Worm (Caenorhabditis elegans) whole organism, L1 larva: ENCODE results near the gene clp-9.

Experiments used
- C04F5.9 ChIP-seq: sonication (generic microtip); optimal IDR thresholded peaks from 2 replicates; lab custom pipeline; 2016; ENCODE audit warnings: missing genetic modification characterization, missing compliant biosample characterization
- F16B12.6 ChIP-seq: fragments of 150-350 bp; optimal IDR thresholded peaks from 2 replicates; lab custom pipeline; 2014; ENCODE audit warnings: missing biosample characterization, missing genetic modification characterization
- Y116A8C.19 ChIP-seq: sonication (generic microtip); optimal IDR thresholded peaks from 2 replicates; lab custom pipeline; 2016; ENCODE audit warnings: missing compliant biosample characterization, missing genetic modification characterization, borderline replicate concordance
- aha-1 ChIP-seq: fragments of 150-350 bp; optimal IDR thresholded peaks from 2 replicates; lab custom pipeline; 2014; ENCODE audit warnings: missing biosample characterization, missing genetic modification characterization
- ceh-8 ChIP-seq: fragments of 200-800 bp; sonication (Bioruptor generic); optimal IDR thresholded peaks from 2 replicates; lab custom pipeline; 2018; ENCODE audit warnings: mild to moderate bottlenecking, missing genetic modification characterization, moderate library complexity, missing compliant biosample characterization
- ceh-82 ChIP-seq, 3 experiments: fragments of 150-350 bp in 1 of 3; sonication (generic microtip) in 2 of 3; optimal IDR thresholded peaks; 2 replicates each; lab custom pipeline; 2014 to 2017; ENCODE audit warnings: missing biosample characterization in 3 of 3, missing genetic modification characterization in 3 of 3
- ces-1 ChIP-seq: fragments of 150-350 bp; optimal IDR thresholded peaks from 2 replicates; lab custom pipeline; 2014; ENCODE audit warnings: missing biosample characterization, missing genetic modification reagents, missing genetic modification characterization
- egl-13 ChIP-seq: sonication (generic microtip); optimal IDR thresholded peaks from 2 replicates; lab custom pipeline; 2016; ENCODE audit warnings: missing genotype, missing genetic modification reagents, missing genetic modification characterization, missing compliant biosample characterization
- egl-27 ChIP-seq, 2 experiments: fragments of 150-350 bp in 1 of 2; sonication (generic microtip); optimal IDR thresholded peaks; 3 replicates each; lab custom pipeline; 2017 to 2018; ENCODE audit warnings: missing biosample characterization in 2 of 2, missing genetic modification characterization in 2 of 2, missing genetic modification reagents in 2 of 2
- elt-3 ChIP-seq, 6 experiments: fragments of 150-350 bp in 1 of 6; sonication (generic microtip); optimal IDR thresholded peaks; 2 replicates each; lab custom pipeline; 2017 to 2018; ENCODE audit warnings: missing biosample characterization in 6 of 6, missing genetic modification characterization in 6 of 6, inconsistent platforms in 1 of 6
- ets-5 ChIP-seq: fragments of 200-800 bp; sonication (Bioruptor generic); IDR thresholded peaks from 2 replicates; pipeline ENCODE4 v1.3.6; 2022; ENCODE audit warnings: missing genetic modification characterization, missing compliant biosample characterization
- fkh-4 ChIP-seq: sonication (generic microtip); optimal IDR thresholded peaks from 2 replicates; lab custom pipeline; 2016; ENCODE audit warnings: missing compliant biosample characterization, missing genetic modification characterization, borderline replicate concordance
- fkh-8 ChIP-seq: sonication (generic microtip); optimal IDR thresholded peaks from 2 replicates; lab custom pipeline; 2016; ENCODE audit warnings: mild to moderate bottlenecking, missing genetic modification characterization, missing compliant biosample characterization
- fos-1 ChIP-seq: fragments of 150-350 bp; optimal IDR thresholded peaks from 2 replicates; lab custom pipeline; 2014; ENCODE audit warnings: missing biosample characterization, missing genetic modification characterization
- hlh-17 ChIP-seq: fragments of 200-800 bp; sonication (Bioruptor generic); optimal IDR thresholded peaks from 2 replicates; lab custom pipeline; 2018; ENCODE audit warnings: missing genetic modification characterization, mild to moderate bottlenecking, missing compliant biosample characterization, moderate library complexity, borderline replicate concordance
- hlh-4 ChIP-seq: sonication (generic microtip); optimal IDR thresholded peaks from 2 replicates; lab custom pipeline; 2016; ENCODE audit warnings: mild to moderate bottlenecking, missing genetic modification characterization, missing compliant biosample characterization
- irx-1 ChIP-seq: sonication (generic microtip); optimal IDR thresholded peaks from 2 replicates; lab custom pipeline; 2016; ENCODE audit warnings: missing genetic modification characterization, missing compliant biosample characterization
- isw-1 ChIP-seq: fragments of 200-800 bp; sonication (Bioruptor generic); IDR thresholded peaks from 2 replicates; pipeline ENCODE4 v1.3.6; 2022; ENCODE audit warnings: missing genetic modification characterization, missing compliant biosample characterization
- jun-1 ChIP-seq: fragments of 150-350 bp; optimal IDR thresholded peaks from 2 replicates; lab custom pipeline; 2014; ENCODE audit warnings: missing biosample characterization, missing genetic modification reagents, missing genetic modification characterization
- lin-14 ChIP-seq: fragments of 200-800 bp; sonication (Bioruptor generic); optimal IDR thresholded peaks from 2 replicates; lab custom pipeline; 2018; ENCODE audit warnings: mild to moderate bottlenecking, missing genetic modification characterization, moderate library complexity, missing compliant biosample characterization
- lin-39 ChIP-seq: fragments of 150-350 bp; optimal IDR thresholded peaks from 2 replicates; lab custom pipeline; 2014; ENCODE audit warnings: missing biosample characterization, missing genetic modification reagents, missing genetic modification characterization
- lsy-2 ChIP-seq, 2 experiments: fragments of 150-350 bp; optimal IDR thresholded peaks; 2 replicates each; lab custom pipeline; 2014; ENCODE audit warnings: missing biosample characterization in 2 of 2, missing genetic modification characterization in 2 of 2
- mab-9 ChIP-seq: fragments of 200-800 bp; sonication (Bioruptor generic); IDR thresholded peaks from 2 replicates; pipeline ENCODE4 v1.3.6; 2022; ENCODE audit warnings: missing genetic modification reagents, missing genetic modification characterization, missing compliant biosample characterization
- mdl-1 ChIP-seq, 2 experiments: fragments of 150-350 bp; optimal IDR thresholded peaks; 2 replicates each; lab custom pipeline; 2014 to 2017; ENCODE audit warnings: missing biosample characterization in 2 of 2, missing genetic modification characterization in 2 of 2, inconsistent platforms in 1 of 2
- mep-1 ChIP-seq: fragments of 150-350 bp; optimal IDR thresholded peaks from 2 replicates; lab custom pipeline; 2014; ENCODE audit warnings: missing biosample characterization, missing genetic modification characterization
- nhr-20 ChIP-seq: sonication (generic microtip); optimal IDR thresholded peaks from 2 replicates; lab custom pipeline; 2016; ENCODE audit warnings: mild to moderate bottlenecking, missing genetic modification characterization, missing compliant biosample characterization
- nhr-237 ChIP-seq: fragments of 150-350 bp; optimal IDR thresholded peaks from 2 replicates; lab custom pipeline; 2014; ENCODE audit warnings: missing biosample characterization, missing genetic modification characterization
- nhr-28 ChIP-seq: fragments of 150-350 bp; optimal IDR thresholded peaks from 2 replicates; lab custom pipeline; 2014; ENCODE audit warnings: missing biosample characterization, missing genetic modification characterization
- nhr-77 ChIP-seq: fragments of 150-350 bp; optimal IDR thresholded peaks from 2 replicates; lab custom pipeline; 2014; ENCODE audit warnings: missing biosample characterization, missing genetic modification characterization
- nhr-84 ChIP-seq: sonication (generic microtip); optimal IDR thresholded peaks from 2 replicates; lab custom pipeline; 2017; ENCODE audit warnings: missing biosample characterization, missing genetic modification characterization
- nhr-85 ChIP-seq: sonication (generic microtip); peaks from one replicate; lab custom pipeline; 2016; ENCODE audit warnings: missing genetic modification characterization, inconsistent platforms, missing compliant biosample characterization
- nhr-90 ChIP-seq: sonication (generic microtip); optimal IDR thresholded peaks from 2 replicates; lab custom pipeline; 2016; ENCODE audit warnings: mild to moderate bottlenecking, missing genetic modification characterization, missing compliant biosample characterization; ENCODE audit not compliant: poor library complexity
- skn-1 ChIP-seq: fragments of 150-350 bp; optimal IDR thresholded peaks from 2 replicates; lab custom pipeline; 2014; ENCODE audit warnings: missing biosample characterization, missing genetic modification characterization
- sptf-1 ChIP-seq: fragments of 150-350 bp; optimal IDR thresholded peaks from 2 replicates; lab custom pipeline; 2014; ENCODE audit warnings: missing biosample characterization, missing genetic modification characterization
- swsn-7 ChIP-seq: sonication (generic microtip); optimal IDR thresholded peaks from 2 replicates; lab custom pipeline; 2016; ENCODE audit warnings: missing genetic modification characterization, missing compliant biosample characterization
- tlp-1 ChIP-seq: fragments of 150-350 bp; optimal IDR thresholded peaks from 2 replicates; lab custom pipeline; 2014; ENCODE audit warnings: missing biosample characterization, missing genetic modification characterization
- unc-98 ChIP-seq: fragments of 200-800 bp; sonication (Bioruptor generic); IDR thresholded peaks from 2 replicates; pipeline ENCODE4 v1.3.6; 2022; ENCODE audit warnings: missing genetic modification characterization, missing compliant biosample characterization
- xbp-1 ChIP-seq: sonication (generic microtip); optimal IDR thresholded peaks from 2 replicates; lab custom pipeline; 2016; ENCODE audit warnings: missing genetic modification characterization, missing compliant biosample characterization
- zag-1 ChIP-seq: fragments of 150-350 bp; optimal IDR thresholded peaks from 2 replicates; lab custom pipeline; 2014; ENCODE audit warnings: missing biosample characterization, missing genetic modification characterization
- zip-4 ChIP-seq: fragments of 200-800 bp; sonication (Bioruptor generic); optimal IDR thresholded peaks from 2 replicates; lab custom pipeline; 2018; ENCODE audit warnings: mild to moderate bottlenecking, missing genetic modification characterization, moderate library complexity, missing compliant biosample characterization

clp-9 gene

ce11 chrV:9911165-9911564, 25.4 kb upstream of the clp-9 start:
- TF ChIP-seq lin-14 (GFP tag; lab: Kevin White, UChicago), result peak; percentile 70
- no peak for TF ChIP-seq C04F5.9 (tag; lab: Kevin White, UChicago)

ce11 chrV:9909624-9910023, 23.9 kb upstream of the clp-9 start:
- no peak for TF ChIP-seq Y116A8C.19 (tag; lab: Kevin White, UChicago)
- TF ChIP-seq mdl-1 (tag; optimal IDR thresholded peaks at IDR 0.05; lab: Kevin White, UChicago), result no peak
- no peak for TF ChIP-seq irx-1
- TF ChIP-seq elt-3 (tag; optimal IDR thresholded peaks at IDR 0.05; lab: Kevin White, UChicago), result no peak
- no peak for TF ChIP-seq mep-1 (tag; lab: Kevin White, UChicago)
- no peak for TF ChIP-seq sptf-1 (tag; lab: Kevin White, UChicago)
- no peak for TF ChIP-seq aha-1 (tag; lab: Kevin White, UChicago)
- TF ChIP-seq ets-5 (GFP tag; lab: Robert Waterston, UW), result no peak
- TF ChIP-seq isw-1 (GFP tag; lab: Robert Waterston, UW), result no peak
- no peak for TF ChIP-seq egl-27 (tag; optimal IDR thresholded peaks at IDR 0.05; lab: Kevin White, UChicago)

- TF ChIP-seq nhr-20 (tag; lab: Kevin White, UChicago) (no peak), skn-1 (no peak), swsn-7 (tag; lab: Kevin White, UChicago) (no peak), ceh-8 (GFP tag; lab: Kevin White, UChicago) (no peak), nhr-90 (tag; lab: Kevin White, UChicago) (no peak), hlh-17 (GFP tag; lab: Kevin White, UChicago) (no peak), lin-14 (GFP tag; lab: Kevin White, UChicago) (no peak), unc-98 (GFP tag; lab: Robert Waterston, UW) (no peak), sptf-1 (tag; lab: Kevin White, UChicago) (no peak), mab-9 (GFP tag; lab: Robert Waterston, UW) (no peak), fos-1 (tag; lab: Kevin White, UChicago) (no peak), irx-1 (no peak), nhr-84 (tag; lab: Kevin White, UChicago) (no peak), hlh-4 (tag; lab: Kevin White, UChicago) (no peak), zag-1 (tag; lab: Kevin White, UChicago) (no peak), egl-27 (tag; optimal IDR thresholded peaks at IDR 0.05; lab: Kevin White, UChicago) (no peak), ces-1 (no peak), zip-4 (GFP tag; lab: Kevin White, UChicago) (no peak), nhr-28 (no peak), nhr-77 (tag; lab: Kevin White, UChicago) (no peak)
These were observed 21.4 kb upstream of the clp-9 start for ce11 chrV:9907205-9907604.

ce11 chrV:9906115-9906514, 20.3 kb upstream of the clp-9 start, which contains the start of gene fipr-11:
Gene fipr-11, minus strand, starts transcription at chrV:9906215.
- TF ChIP-seq fkh-8, result no peak
- no peak for TF ChIP-seq xbp-1 (tag; lab: Kevin White, UChicago)
- TF ChIP-seq fkh-4, result no peak
- no peak for TF ChIP-seq lin-39 (tag; lab: Kevin White, UChicago)
- TF ChIP-seq F16B12.6, result no peak
- TF ChIP-seq tlp-1, result no peak
- TF ChIP-seq nhr-85 (tag; lab: Kevin White, UChicago), result no peak
- TF ChIP-seq mep-1 (tag; lab: Kevin White, UChicago), result no peak
- no peak for TF ChIP-seq lsy-2 (tag; optimal IDR thresholded peaks at IDR 0.05; lab: Kevin White, UChicago)
- TF ChIP-seq egl-13 (tag; lab: Kevin White, UChicago), result no peak
- TF ChIP-seq sptf-1 (tag; lab: Kevin White, UChicago), result no peak
- no peak for TF ChIP-seq nhr-237 (tag; lab: Kevin White, UChicago)
- no peak for TF ChIP-seq ceh-82 (tag; optimal IDR thresholded peaks at IDR 0.05; lab: Kevin White, UChicago)
- TF ChIP-seq jun-1 (tag; lab: Kevin White, UChicago), result no peak
